Fruit fly (Drosophila melanogaster) whole organism, embryonic: ENCODE results near the gene dah.

Experiments
- Atf3 ChIP-seq: fragments of 200-800 bp; sonication (Bioruptor generic); optimal IDR thresholded peaks from 3 replicates; lab custom pipeline; 2016; ENCODE audit warnings: missing biosample characterization, missing genetic modification characterization
- Bgb ChIP-seq: fragments of 200-800 bp; sonication (Bioruptor generic); IDR thresholded peaks from 2 replicates; pipeline ENCODE4 v1.3.6; 2022; ENCODE audit warnings: missing biosample characterization, missing genetic modification characterization; ENCODE audit not compliant: partially characterized antibody
- C15 ChIP-seq: fragments of 200-800 bp; sonication (Bioruptor generic); IDR thresholded peaks from 3 replicates; pipeline ENCODE4 v1.3.6; 2022; ENCODE audit warnings: missing biosample characterization, missing genetic modification characterization
- CG10147 ChIP-seq: fragments of 200-800 bp; sonication (Bioruptor generic); optimal IDR thresholded peaks from 2 replicates; lab custom pipeline; 2019; ENCODE audit warnings: missing biosample characterization, mild to moderate bottlenecking, missing genetic modification characterization, moderate library complexity
- CG11085 ChIP-seq: fragments of 200-800 bp; sonication (Bioruptor generic); IDR thresholded peaks from 2 replicates; pipeline ENCODE4 v1.3.6; 2022; ENCODE audit warnings: missing biosample characterization, missing genetic modification characterization
- CG11247 ChIP-seq: fragments of 200-800 bp; sonication (Bioruptor generic); IDR thresholded peaks from 2 replicates; pipeline ENCODE4 v1.3.6; 2022; ENCODE audit warnings: missing biosample characterization, missing genetic modification characterization
- CG12219 ChIP-seq: fragments of 200-800 bp; sonication (Bioruptor generic); optimal IDR thresholded peaks from 3 replicates; lab custom pipeline; 2018; ENCODE audit warnings: missing biosample characterization, mild to moderate bottlenecking, missing genetic modification characterization
- CG13624 ChIP-seq: fragments of 200-800 bp; sonication (Bioruptor generic); optimal IDR thresholded peaks from 2 replicates; lab custom pipeline; 2016; ENCODE audit warnings: missing biosample characterization, missing genetic modification characterization
- CG14710 ChIP-seq: fragments of 200-800 bp; sonication (Bioruptor generic); optimal IDR thresholded peaks from 3 replicates; lab custom pipeline; 2019; ENCODE audit warnings: missing biosample characterization, mild to moderate bottlenecking, missing genetic modification characterization, moderate library complexity
- CG15601 ChIP-seq: fragments of 200-800 bp; sonication (Bioruptor generic); optimal IDR thresholded peaks from 3 replicates; lab custom pipeline; 2019; ENCODE audit warnings: missing biosample characterization, mild to moderate bottlenecking, missing genetic modification characterization, moderate library complexity
- CG1603 ChIP-seq: fragments of 200-800 bp; sonication (Bioruptor generic); optimal IDR thresholded peaks from 2 replicates; lab custom pipeline; 2019; ENCODE audit warnings: missing biosample characterization, mild to moderate bottlenecking, missing genetic modification characterization, moderate library complexity
- CG17359 ChIP-seq: fragments of 200-800 bp; sonication (Bioruptor generic); optimal IDR thresholded peaks from 3 replicates; lab custom pipeline; 2018; ENCODE audit warnings: missing biosample characterization, mild to moderate bottlenecking, missing genetic modification characterization, moderate library complexity
- CG17568 ChIP-seq: fragments of 200-800 bp; sonication (Bioruptor generic); optimal IDR thresholded peaks from 2 replicates; lab custom pipeline; 2018; ENCODE audit warnings: missing biosample characterization, mild to moderate bottlenecking, missing genetic modification characterization, moderate library complexity
- CG18011 ChIP-seq: fragments of 200-800 bp; sonication (Bioruptor generic); optimal IDR thresholded peaks from 2 replicates; lab custom pipeline; 2017; ENCODE audit warnings: missing biosample characterization, missing genetic modification characterization, mild to moderate bottlenecking, moderate library complexity, missing genotype
- CG3065 ChIP-seq: fragments of 200-800 bp; sonication (Bioruptor generic); optimal IDR thresholded peaks from 2 replicates; lab custom pipeline; 2016; ENCODE audit warnings: missing biosample characterization, missing genetic modification characterization
- CG3407 ChIP-seq: fragments of 200-800 bp; sonication (Bioruptor generic); optimal IDR thresholded peaks from 2 replicates; lab custom pipeline; 2018; ENCODE audit warnings: missing biosample characterization, mild to moderate bottlenecking, missing genetic modification characterization
- CG4328 ChIP-seq: fragments of 200-800 bp; sonication (Bioruptor generic); optimal IDR thresholded peaks from 3 replicates; lab custom pipeline; 2017; ENCODE audit warnings: missing biosample characterization, missing genetic modification reagents, missing genetic modification characterization
- CG5180 ChIP-seq: fragments of 200-800 bp; sonication (Bioruptor generic); optimal IDR thresholded peaks from 3 replicates; lab custom pipeline; 2017; ENCODE audit warnings: missing biosample characterization, missing genetic modification characterization, mild to moderate bottlenecking, moderate library complexity, missing genetic modification reagents
- CG6765 ChIP-seq: fragments of 200-800 bp; sonication (Bioruptor generic); optimal IDR thresholded peaks from 3 replicates; lab custom pipeline; 2017; ENCODE audit warnings: missing biosample characterization, mild to moderate bottlenecking, missing genetic modification characterization
- CG7745 ChIP-seq: fragments of 200-800 bp; sonication (Bioruptor generic); optimal IDR thresholded peaks from 2 replicates; lab custom pipeline; 2018; ENCODE audit warnings: missing biosample characterization, mild to moderate bottlenecking, missing genetic modification characterization, moderate library complexity
- CG8281 ChIP-seq: fragments of 200-800 bp; sonication (Bioruptor generic); optimal IDR thresholded peaks from 2 replicates; lab custom pipeline; 2018; ENCODE audit warnings: missing biosample characterization, mild to moderate bottlenecking, missing genetic modification characterization, moderate library complexity
- CG8388 ChIP-seq: fragments of 200-800 bp; sonication (Bioruptor generic); optimal IDR thresholded peaks from 2 replicates; lab custom pipeline; 2019; ENCODE audit warnings: missing biosample characterization, mild to moderate bottlenecking, missing genetic modification characterization, moderate library complexity
- CG9932 ChIP-seq: fragments of 200-800 bp; sonication (Bioruptor generic); IDR thresholded peaks from 2 replicates; pipeline ENCODE4 v1.3.6; 2022; ENCODE audit warnings: missing biosample characterization, missing genetic modification characterization
- CkIIα-i1 ChIP-seq: fragments of 200-800 bp; sonication (Bioruptor generic); IDR thresholded peaks from 2 replicates; pipeline ENCODE4 v1.3.6; 2022; ENCODE audit warnings: missing biosample characterization, missing genetic modification characterization
- Hey ChIP-seq: fragments of 200-800 bp; sonication (Bioruptor generic); optimal IDR thresholded peaks from 3 replicates; lab custom pipeline; 2018; ENCODE audit warnings: missing biosample characterization, mild to moderate bottlenecking, missing genetic modification characterization
- Hr39 ChIP-seq: fragments of >200 bp; optimal IDR thresholded peaks from 2 replicates; lab custom pipeline; 2017
- Kr ChIP-seq: fragments of 200-800 bp; sonication (Bioruptor generic); optimal IDR thresholded peaks from 2 replicates; lab custom pipeline; 2017; ENCODE audit warnings: missing biosample characterization, mild to moderate bottlenecking, missing genetic modification characterization
- NFAT ChIP-seq: fragments of 200-800 bp; sonication (Bioruptor generic); IDR thresholded peaks from 2 replicates; pipeline ENCODE4 v1.3.6; 2022; ENCODE audit warnings: missing biosample characterization, missing genetic modification characterization
- Poxn ChIP-seq: fragments of 200-800 bp; sonication (Bioruptor generic); IDR thresholded peaks from 2 replicates; pipeline ENCODE4 v1.3.6; 2022; ENCODE audit warnings: missing biosample characterization, missing genetic modification characterization
- Sry-β ChIP-seq: fragments of 200-800 bp; sonication (Bioruptor generic); optimal IDR thresholded peaks from 2 replicates; lab custom pipeline; 2018; ENCODE audit warnings: missing biosample characterization, mild to moderate bottlenecking, missing genetic modification characterization, moderate library complexity
- abd-A ChIP-seq: fragments of 200-800 bp; sonication (Bioruptor generic); optimal IDR thresholded peaks from 3 replicates; lab custom pipeline; 2019; ENCODE audit warnings: missing biosample characterization, mild to moderate bottlenecking, missing genetic modification characterization, moderate library complexity
- amos ChIP-seq: fragments of 200-800 bp; sonication (Bioruptor generic); IDR thresholded peaks from 2 replicates; pipeline ENCODE4 v1.3.6; 2022; ENCODE audit warnings: missing biosample characterization, missing genetic modification characterization; ENCODE audit not compliant: partially characterized antibody
- ara ChIP-seq: fragments of 200-800 bp; sonication (Bioruptor generic); IDR thresholded peaks from 2 replicates; pipeline ENCODE4 v1.3.6; 2022; ENCODE audit warnings: missing biosample characterization, missing genetic modification characterization
- ase ChIP-seq: fragments of 200-800 bp; sonication (Bioruptor generic); IDR thresholded peaks from 3 replicates; pipeline ENCODE4 v1.3.6; 2022; ENCODE audit warnings: missing biosample characterization, missing genetic modification characterization
- bbx ChIP-seq: fragments of 200-800 bp; sonication (Bioruptor generic); IDR thresholded peaks from 2 replicates; pipeline ENCODE4 v1.3.6; 2022; ENCODE audit warnings: missing biosample characterization, missing genetic modification characterization; ENCODE audit not compliant: partially characterized antibody
- bcd ChIP-seq: fragments of 200-800 bp; sonication (Bioruptor generic); optimal IDR thresholded peaks from 2 replicates; lab custom pipeline; 2017; ENCODE audit warnings: missing biosample characterization, mild to moderate bottlenecking, missing genetic modification characterization
- cato ChIP-seq: fragments of 200-800 bp; sonication (Bioruptor generic); optimal IDR thresholded peaks from 2 replicates; lab custom pipeline; 2016; ENCODE audit warnings: missing biosample characterization, missing genetic modification characterization, borderline replicate concordance
- caup ChIP-seq: fragments of 200-800 bp; sonication (Bioruptor generic); optimal IDR thresholded peaks from 3 replicates; lab custom pipeline; 2017; ENCODE audit warnings: missing biosample characterization, mild to moderate bottlenecking, missing genetic modification characterization, moderate library complexity; ENCODE audit not compliant: severe bottlenecking
- cwo ChIP-seq: fragments of 200-800 bp; sonication (Bioruptor generic); optimal IDR thresholded peaks from 3 replicates; lab custom pipeline; 2017; ENCODE audit warnings: missing biosample characterization, missing genetic modification characterization, mild to moderate bottlenecking, moderate library complexity, missing genetic modification reagents
- gt ChIP-seq: fragments of 200-800 bp; sonication (Bioruptor generic); IDR thresholded peaks from 2 replicates; pipeline ENCODE4 v1.3.6; 2022; ENCODE audit warnings: missing biosample characterization, missing genetic modification characterization
- kah ChIP-seq: fragments of 200-800 bp; sonication (Bioruptor generic); optimal IDR thresholded peaks from 2 replicates; lab custom pipeline; 2018; ENCODE audit warnings: missing biosample characterization, mild to moderate bottlenecking, missing genetic modification characterization
- mam ChIP-seq: fragments of 200-800 bp; sonication (Bioruptor generic); optimal IDR thresholded peaks from 3 replicates; lab custom pipeline; 2016; ENCODE audit warnings: missing biosample characterization, missing genetic modification characterization
- nerfin-2 ChIP-seq: fragments of 200-800 bp; sonication (Bioruptor generic); IDR thresholded peaks from 2 replicates; pipeline ENCODE4 v1.3.6; 2022; ENCODE audit warnings: missing biosample characterization, missing genetic modification characterization; ENCODE audit not compliant: partially characterized antibody
- nom ChIP-seq: fragments of 200-800 bp; sonication (Bioruptor generic); optimal IDR thresholded peaks from 2 replicates; lab custom pipeline; 2017; ENCODE audit warnings: missing biosample characterization, missing genetic modification characterization, mild to moderate bottlenecking, moderate library complexity, missing genetic modification reagents
- pan ChIP-seq, 4 experiments: fragments of >200 bp in 3 of 4; fragments of 200-800 bp in 1 of 4; sonication (Bioruptor generic) in 1 of 4; optimal IDR thresholded peaks in 3 of 4; IDR thresholded peaks in 1 of 4; 2 replicates each; pipeline versions ENCODE4 v1.3.6 to Lab custom; 2017 to 2022; ENCODE audit warnings: missing biosample characterization in 2 of 4, missing genetic modification characterization in 2 of 4, mixed read lengths in 1 of 4
- pros ChIP-seq: fragments of 200-800 bp; sonication (Bioruptor generic); optimal IDR thresholded peaks from 3 replicates; lab custom pipeline; 2019; ENCODE audit warnings: missing biosample characterization, mild to moderate bottlenecking, missing genetic modification characterization, moderate library complexity
- psq ChIP-seq: fragments of 200-800 bp; sonication (Bioruptor generic); optimal IDR thresholded peaks from 2 replicates; lab custom pipeline; 2017; ENCODE audit warnings: missing biosample characterization, missing genetic modification characterization
- ro ChIP-seq: fragments of 200-800 bp; sonication (Bioruptor generic); IDR thresholded peaks from 2 replicates; pipeline ENCODE4 v1.3.6; 2022; ENCODE audit warnings: missing biosample characterization, missing genetic modification characterization
- sisA ChIP-seq: fragments of 200-800 bp; sonication (Bioruptor generic); IDR thresholded peaks from 2 replicates; pipeline ENCODE4 v1.3.6; 2022; ENCODE audit warnings: missing biosample characterization, missing genetic modification characterization
- trem ChIP-seq: fragments of 200-800 bp; optimal IDR thresholded peaks from 3 replicates; lab custom pipeline; 2019; ENCODE audit warnings: missing biosample characterization, mild to moderate bottlenecking, missing genetic modification characterization, moderate library complexity

Gene dah

DNA sequence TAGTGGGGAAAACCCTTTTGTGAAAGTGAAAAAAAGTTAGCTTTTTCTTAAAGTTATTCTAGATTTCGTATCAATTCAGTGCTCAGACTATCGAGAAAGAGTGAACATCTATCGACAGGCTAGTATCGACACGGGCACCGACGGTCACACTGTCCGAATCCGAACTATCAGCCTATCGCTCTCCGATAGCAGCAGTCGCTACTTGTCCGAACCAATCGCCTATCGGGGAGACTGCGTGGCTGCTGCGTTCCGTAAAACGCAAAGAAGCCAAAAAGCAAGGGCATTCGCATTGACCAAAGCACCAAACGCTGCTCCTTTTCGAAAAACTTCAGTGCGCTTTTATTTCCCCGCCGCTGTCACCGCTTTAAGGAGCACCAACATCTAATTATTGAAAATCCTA lies 8.9 kb upstream of the dah start, which contains the start of gene Top1 (continued):
- TF ChIP-seq CG9932 (GFP tag; lab: Robert Waterston, UW) (peak; percentile 66), CG15601 (tag; lab: Kevin White, UChicago) (peak; percentile 8), psq (no peak), Hey (tag; lab: Kevin White, UChicago) (no peak), CkIIα-i1 (GFP tag; lab: Robert Waterston, UW) (no peak), cato (GFP tag; lab: Kevin White, UChicago) (no peak), cwo (GFP tag; lab: Kevin White, UChicago) (no peak), CG14710 (tag; lab: Kevin White, UChicago) (peak; percentile 41), bcd (GFP tag; lab: Kevin White, UChicago) (no peak), CG10147 (GFP tag; lab: Kevin White, UChicago) (no peak), nerfin-2 (GFP tag; lab: Robert Waterston, UW) (peak; percentile 92), CG17359 (tag; lab: Kevin White, UChicago) (peak; percentile 9), mam (GFP tag; lab: Kevin White, UChicago) (peak; percentile 64), kah (GFP tag; lab: Kevin White, UChicago) (no peak), C15 (no peak), CG1603 (tag; lab: Kevin White, UChicago) (peak; percentile 72), pros (no peak), NFAT (GFP tag; lab: Robert Waterston, UW) (peak; percentile 72), Sry-β (GFP tag; lab: Kevin White, UChicago) (peak; percentile 25), CG4328 (GFP tag; lab: Kevin White, UChicago) (peak; percentile 17), CG6765 (GFP tag; lab: Kevin White, UChicago) (peak; percentile 29), sisA (GFP tag; lab: Robert Waterston, UW) (0 out of 2 replicates have a peak, but pooled peaks have one; percentile 22), CG17568 (GFP tag; lab: Kevin White, UChicago) (no peak), CG8281 (tag; lab: Kevin White, UChicago) (no peak), CG3065 (GFP tag; lab: Kevin White, UChicago) (no peak), CG11247 (GFP tag; lab: Robert Waterston, UW) (peak; percentile 33; the same call in 1 of the 2 replicates), ro (GFP tag; lab: Robert Waterston, UW) (no peak), CG8388 (GFP tag; lab: Kevin White, UChicago) (no peak), gt (GFP tag; lab: Robert Waterston, UW) (no peak), trem (tag; lab: Kevin White, UChicago) (peak; percentile 33), amos (GFP tag; lab: Robert Waterston, UW) (peak; percentile 98), Bgb (GFP tag; lab: Robert Waterston, UW) (peak; percentile 99), CG7745 (tag; lab: Kevin White, UChicago) (no peak), CG12219 (GFP tag; lab: Kevin White, UChicago) (no peak), caup (GFP tag; lab: Kevin White, UChicago) (no peak), pan (optimal IDR thresholded peaks at IDR 0.05; lab: Kevin White, UChicago) (no peak), pan (GFP tag; optimal IDR thresholded peaks at IDR 0.05 in 1 of 2, IDR thresholded peaks at IDR 0.05 in 1 of 2) (no peak), Atf3 (GFP tag; lab: Kevin White, UChicago) (no peak), CG5180 (GFP tag; lab: Kevin White, UChicago) (no peak), CG11085 (GFP tag; lab: Robert Waterston, UW) (peak; percentile 43; the same call in 1 of the 2 replicates), CG18011 (no peak), ase (GFP tag; lab: Robert Waterston, UW) (no peak), Kr (no peak), CG13624 (peak; percentile 17), abd-A (no peak), nom (peak; percentile 5), Poxn (no peak), ara (GFP tag; lab: Robert Waterston, UW) (no peak), Hr39 (lab: Kevin White, UChicago) (no peak), bbx (GFP tag; lab: Robert Waterston, UW) (peak; percentile 98), CG3407 (GFP tag; lab: Kevin White, UChicago) (no peak)
